Worm (Caenorhabditis elegans): ENCODE measurements around the gene F35H8.2.

DNA sequence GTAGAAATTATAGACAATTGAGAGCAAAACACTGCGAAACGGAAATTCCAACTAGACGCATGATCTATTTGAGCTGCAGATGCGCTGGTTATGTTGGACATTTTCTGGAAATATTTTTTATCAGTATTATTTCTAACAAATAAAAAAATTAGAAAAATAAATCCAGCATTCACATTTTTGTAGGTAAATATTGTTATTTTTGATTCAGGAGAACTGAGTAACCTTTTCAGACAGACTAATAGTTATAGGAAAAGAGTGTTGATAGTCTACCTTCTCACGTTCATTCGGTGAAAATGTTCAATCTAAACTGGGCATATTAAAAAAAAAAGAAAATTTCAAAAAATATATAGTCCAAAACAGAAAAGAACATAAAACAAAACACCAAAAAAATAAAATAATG is 33.7 kb upstream of the F35H8.2 start, which contains the start of gene sra-1:
- no peak for TF ChIP-seq ceh-27 (GFP tag; optimal IDR thresholded peaks at IDR 0.05)
- TF ChIP-seq nhr-27 (tag; optimal IDR thresholded peaks at IDR 0.05) = no peak
- no peak for TF ChIP-seq ceh-91 (GFP tag; IDR thresholded peaks at IDR 0.05)
- no peak for TF ChIP-seq tbx-9 (tag; optimal IDR thresholded peaks at IDR 0.05; ENCODE audit: borderline replicate concordance)
- no peak for TF ChIP-seq ztf-25 (GFP tag; IDR thresholded peaks at IDR 0.05)
- TF ChIP-seq unc-62 (GFP tag; optimal IDR thresholded peaks at IDR 0.05) = no peak

All from whole organism, young adult.